Worm (Caenorhabditis elegans) whole organism, L1 larva: Measurements from ENCODE around the gene C53A5.11.
A peak's percentile ranks its signal among the peaks of the same experiment; 100 is the strongest.

Source experiments
- C04F5.9 ChIP-seq: sonication (generic microtip); optimal IDR thresholded peaks from 2 replicates; lab custom pipeline; 2016; ENCODE audit warnings: missing genetic modification characterization, missing compliant biosample characterization
- C34B4.2 ChIP-seq: sonication (generic microtip); optimal IDR thresholded peaks from 2 replicates; lab custom pipeline; 2017; ENCODE audit warnings: mild to moderate bottlenecking, missing genetic modification characterization, missing compliant biosample characterization
- F16B12.6 ChIP-seq: fragments of 150-350 bp; optimal IDR thresholded peaks from 2 replicates; lab custom pipeline; 2014; ENCODE audit warnings: missing biosample characterization, missing genetic modification characterization
- alr-1 ChIP-seq: fragments of 200-800 bp; sonication (Bioruptor generic); optimal IDR thresholded peaks from 2 replicates; lab custom pipeline; 2018; ENCODE audit warnings: borderline replicate concordance, mild to moderate bottlenecking, missing genetic modification characterization, missing compliant biosample characterization
- ama-1 ChIP-seq: fragments of 150-350 bp; optimal IDR thresholded peaks from 2 replicates; lab custom pipeline; 2014
- ceh-8 ChIP-seq: fragments of 200-800 bp; sonication (Bioruptor generic); optimal IDR thresholded peaks from 2 replicates; lab custom pipeline; 2018; ENCODE audit warnings: mild to moderate bottlenecking, missing genetic modification characterization, moderate library complexity, missing compliant biosample characterization
- ceh-82 ChIP-seq, 3 experiments: fragments of 150-350 bp in 1 of 3; sonication (generic microtip) in 2 of 3; optimal IDR thresholded peaks; 2 replicates each; lab custom pipeline; 2014 to 2017; ENCODE audit warnings: missing biosample characterization in 3 of 3, missing genetic modification characterization in 3 of 3
- ceh-88 ChIP-seq: fragments of 200-800 bp; sonication (Bioruptor generic); IDR thresholded peaks from 2 replicates; pipeline ENCODE4 v1.3.6; 2022; ENCODE audit warnings: missing genetic modification characterization, missing compliant biosample characterization
- ceh-90 ChIP-seq: sonication (generic microtip); optimal IDR thresholded peaks from 2 replicates; lab custom pipeline; 2016; ENCODE audit warnings: missing genetic modification characterization, missing compliant biosample characterization
- efl-1 ChIP-seq, 4 experiments: fragments of 150-350 bp; optimal IDR thresholded peaks in 3 of 4; peaks in 1 of 4; 1 replicate in 1 of 4; 2 replicates in 3 of 4; lab custom pipeline; 2014; ENCODE audit warnings: missing biosample characterization in 2 of 4, missing genetic modification characterization in 2 of 4, missing genetic modification reagents in 2 of 4
- egl-27 ChIP-seq, 2 experiments: fragments of 150-350 bp in 1 of 2; sonication (generic microtip); optimal IDR thresholded peaks; 3 replicates each; lab custom pipeline; 2017 to 2018; ENCODE audit warnings: missing biosample characterization in 2 of 2, missing genetic modification characterization in 2 of 2, missing genetic modification reagents in 2 of 2
- elt-2 ChIP-seq: sonication (generic microtip); optimal IDR thresholded peaks from 2 replicates; lab custom pipeline; 2016; ENCODE audit warnings: missing genetic modification characterization, mild to moderate bottlenecking, inconsistent platforms, missing compliant biosample characterization, missing genetic modification reagents
- elt-3 ChIP-seq, 6 experiments: fragments of 150-350 bp in 1 of 6; sonication (generic microtip); optimal IDR thresholded peaks; 2 replicates each; lab custom pipeline; 2017 to 2018; ENCODE audit warnings: missing biosample characterization in 6 of 6, missing genetic modification characterization in 6 of 6, inconsistent platforms in 1 of 6
- fkh-10 ChIP-seq: sonication (generic microtip); optimal IDR thresholded peaks from 2 replicates; lab custom pipeline; 2017; ENCODE audit warnings: missing biosample characterization, missing genetic modification reagents, missing genetic modification characterization
- fkh-8 ChIP-seq: sonication (generic microtip); optimal IDR thresholded peaks from 2 replicates; lab custom pipeline; 2016; ENCODE audit warnings: mild to moderate bottlenecking, missing genetic modification characterization, missing compliant biosample characterization
- irx-1 ChIP-seq: sonication (generic microtip); optimal IDR thresholded peaks from 2 replicates; lab custom pipeline; 2016; ENCODE audit warnings: missing genetic modification characterization, missing compliant biosample characterization
- jun-1 ChIP-seq: fragments of 150-350 bp; optimal IDR thresholded peaks from 2 replicates; lab custom pipeline; 2014; ENCODE audit warnings: missing biosample characterization, missing genetic modification reagents, missing genetic modification characterization
- lin-15B ChIP-seq: fragments of 150-350 bp; sonication (generic microtip); optimal IDR thresholded peaks from 3 replicates; lab custom pipeline; 2014; ENCODE audit warnings: missing biosample characterization, missing genetic modification characterization
- lin-35 ChIP-seq, 2 experiments: fragments of 150-350 bp; optimal IDR thresholded peaks; 2 replicates each; lab custom pipeline; 2014; ENCODE audit warnings: missing biosample characterization in 2 of 2, missing genetic modification characterization in 2 of 2, missing genetic modification reagents in 2 of 2
- lin-39 ChIP-seq: fragments of 150-350 bp; optimal IDR thresholded peaks from 2 replicates; lab custom pipeline; 2014; ENCODE audit warnings: missing biosample characterization, missing genetic modification reagents, missing genetic modification characterization
- lir-3 ChIP-seq: sonication (generic microtip); optimal IDR thresholded peaks from 2 replicates; lab custom pipeline; 2016; ENCODE audit warnings: mild to moderate bottlenecking, missing genetic modification characterization, moderate library complexity, missing compliant biosample characterization; ENCODE audit not compliant: poor library complexity
- lsy-2 ChIP-seq, 2 experiments: fragments of 150-350 bp; optimal IDR thresholded peaks; 2 replicates each; lab custom pipeline; 2014; ENCODE audit warnings: missing biosample characterization in 2 of 2, missing genetic modification characterization in 2 of 2
- nhr-11 ChIP-seq: fragments of 150-350 bp; optimal IDR thresholded peaks from 2 replicates; lab custom pipeline; 2014; ENCODE audit warnings: missing biosample characterization, missing genetic modification characterization
- nhr-19 ChIP-seq: fragments of 200-800 bp; sonication (Bioruptor generic); conservative IDR thresholded peaks from 2 replicates; pipeline ENCODE4 v1.3.6; 2022; ENCODE audit warnings: missing genetic modification characterization, missing compliant biosample characterization
- nhr-20 ChIP-seq: sonication (generic microtip); optimal IDR thresholded peaks from 2 replicates; lab custom pipeline; 2016; ENCODE audit warnings: mild to moderate bottlenecking, missing genetic modification characterization, missing compliant biosample characterization
- nhr-237 ChIP-seq: fragments of 150-350 bp; optimal IDR thresholded peaks from 2 replicates; lab custom pipeline; 2014; ENCODE audit warnings: missing biosample characterization, missing genetic modification characterization
- nhr-28 ChIP-seq: fragments of 150-350 bp; optimal IDR thresholded peaks from 2 replicates; lab custom pipeline; 2014; ENCODE audit warnings: missing biosample characterization, missing genetic modification characterization
- nhr-47 ChIP-seq: sonication (generic microtip); optimal IDR thresholded peaks from 2 replicates; lab custom pipeline; 2016; ENCODE audit warnings: mild to moderate bottlenecking, missing genetic modification characterization, moderate library complexity, missing compliant biosample characterization
- nhr-76 ChIP-seq: sonication (generic microtip); optimal IDR thresholded peaks from 2 replicates; lab custom pipeline; 2017; ENCODE audit warnings: missing biosample characterization, missing genetic modification characterization
- pag-3 ChIP-seq: sonication (generic microtip); optimal IDR thresholded peaks from 2 replicates; lab custom pipeline; 2017; ENCODE audit warnings: missing genetic modification characterization, mild to moderate bottlenecking, missing compliant biosample characterization, antibody characterized with exemption, borderline replicate concordance; ENCODE audit not compliant: insufficient read depth
- pax-3 ChIP-seq: fragments of 200-800 bp; sonication (Bioruptor generic); optimal IDR thresholded peaks from 2 replicates; lab custom pipeline; 2018; ENCODE audit warnings: mild to moderate bottlenecking, missing genetic modification characterization, moderate library complexity, missing compliant biosample characterization
- pqm-1 ChIP-seq: sonication (generic microtip); optimal IDR thresholded peaks from 3 replicates; lab custom pipeline; 2017; ENCODE audit warnings: missing biosample characterization, missing genetic modification characterization
- snu-23 ChIP-seq: sonication (generic microtip); optimal IDR thresholded peaks from 2 replicates; lab custom pipeline; 2016; ENCODE audit warnings: missing genetic modification characterization, missing compliant biosample characterization
- sox-4 ChIP-seq: sonication (generic microtip); optimal IDR thresholded peaks from 2 replicates; lab custom pipeline; 2016; ENCODE audit warnings: missing genetic modification characterization, missing compliant biosample characterization
- sup-37 ChIP-seq: fragments of 200-800 bp; sonication (Bioruptor generic); optimal IDR thresholded peaks from 2 replicates; lab custom pipeline; 2018; ENCODE audit warnings: mild to moderate bottlenecking, missing genetic modification characterization, missing compliant biosample characterization
- swsn-7 ChIP-seq: sonication (generic microtip); optimal IDR thresholded peaks from 2 replicates; lab custom pipeline; 2016; ENCODE audit warnings: missing genetic modification characterization, missing compliant biosample characterization
- tbx-2 ChIP-seq: sonication (generic microtip); optimal IDR thresholded peaks from 2 replicates; lab custom pipeline; 2016; ENCODE audit warnings: missing genetic modification characterization, missing compliant biosample characterization
- tlp-1 ChIP-seq: fragments of 150-350 bp; optimal IDR thresholded peaks from 2 replicates; lab custom pipeline; 2014; ENCODE audit warnings: missing biosample characterization, missing genetic modification characterization
- unc-130 ChIP-seq: fragments of 150-350 bp; optimal IDR thresholded peaks from 2 replicates; lab custom pipeline; 2017; ENCODE audit warnings: missing biosample characterization, missing genetic modification characterization, inconsistent platforms
- unc-30 ChIP-seq: sonication (generic microtip); optimal IDR thresholded peaks from 2 replicates; lab custom pipeline; 2017; ENCODE audit warnings: missing biosample characterization, missing genetic modification characterization
- unc-62 ChIP-seq: fragments of 150-350 bp; optimal IDR thresholded peaks from 2 replicates; lab custom pipeline; 2014; ENCODE audit warnings: missing biosample characterization, missing genetic modification reagents, missing genetic modification characterization
- unc-98 ChIP-seq: fragments of 200-800 bp; sonication (Bioruptor generic); IDR thresholded peaks from 2 replicates; pipeline ENCODE4 v1.3.6; 2022; ENCODE audit warnings: missing genetic modification characterization, missing compliant biosample characterization
- xbp-1 ChIP-seq: sonication (generic microtip); optimal IDR thresholded peaks from 2 replicates; lab custom pipeline; 2016; ENCODE audit warnings: missing genetic modification characterization, missing compliant biosample characterization
- zag-1 ChIP-seq: fragments of 150-350 bp; optimal IDR thresholded peaks from 2 replicates; lab custom pipeline; 2014; ENCODE audit warnings: missing biosample characterization, missing genetic modification characterization
- ztf-11 ChIP-seq, 2 experiments: sonication (generic microtip); optimal IDR thresholded peaks; 2 replicates each; lab custom pipeline; 2016 to 2017; ENCODE audit warnings: missing genetic modification characterization in 2 of 2, missing biosample characterization in 1 of 2, missing compliant biosample characterization in 1 of 2
- ztf-4 ChIP-seq: fragments of 150-350 bp; optimal IDR thresholded peaks from 2 replicates; lab custom pipeline; 2014; ENCODE audit warnings: missing biosample characterization, missing genetic modification characterization

Gene C53A5.11

DNA sequence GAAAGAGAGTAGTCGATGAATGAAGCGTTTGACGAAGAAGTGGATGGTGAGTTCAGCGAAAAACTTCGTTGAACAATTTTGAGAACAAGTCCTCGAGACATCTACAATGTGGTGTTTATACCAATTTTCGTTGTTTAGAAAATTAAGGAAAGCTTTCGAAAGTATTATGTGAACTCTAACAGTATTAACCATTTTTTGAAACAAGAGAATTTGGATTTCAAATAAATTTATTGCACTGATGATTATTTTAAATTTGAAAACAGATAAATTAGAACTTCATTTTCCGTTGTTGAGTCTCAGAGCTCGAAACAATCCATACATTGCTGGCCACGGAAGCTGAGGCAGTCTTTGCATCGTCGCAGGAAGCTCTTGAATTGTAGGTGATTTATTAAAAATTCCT, 40.2 kb upstream of the C53A5.11 start, which contains the start of gene C53A5.16:
TSS of gene C53A5.16 (minus strand) at position 101 of the 400 bp plus-strand sequence.
- TF ChIP-seq ama-1 (lab: Kevin White, UChicago) (peak; percentile 37), unc-30 (tag; lab: Kevin White, UChicago) (no peak)

DNA sequence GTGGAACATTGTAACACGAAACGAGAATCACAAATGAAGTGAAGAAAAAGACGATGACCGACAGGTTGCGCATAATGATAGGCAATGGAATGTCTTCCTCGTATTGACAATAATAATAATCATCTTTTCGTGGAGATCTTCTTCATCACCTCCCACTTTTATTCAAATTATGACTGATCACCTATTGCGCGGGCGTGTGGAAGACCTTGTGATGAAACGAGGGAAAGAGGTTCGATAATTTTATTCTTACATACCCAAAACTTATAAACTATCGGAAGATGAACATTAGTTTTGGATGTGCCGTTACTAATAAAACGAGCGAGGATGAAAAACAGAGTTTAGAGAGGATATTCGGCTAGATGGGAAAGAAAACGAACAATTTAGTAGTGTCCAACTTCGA, 39.6 kb upstream of the C53A5.11 start, which contains the start of gene C53A5.2:
TSS of gene C53A5.2 (minus strand) at position 101 of the 400 bp plus-strand sequence.
- TF ChIP-seq efl-1 (optimal IDR thresholded peaks at IDR 0.05; lab: Kevin White, UChicago) (no peak), efl-1 (GFP tag; optimal IDR thresholded peaks at IDR 0.05 in 1 of 2; lab: Kevin White, UChicago) (peak in 1 of 2 experiments; percentile 88), snu-23 (GFP tag; lab: Kevin White, UChicago) (no peak)

DNA sequence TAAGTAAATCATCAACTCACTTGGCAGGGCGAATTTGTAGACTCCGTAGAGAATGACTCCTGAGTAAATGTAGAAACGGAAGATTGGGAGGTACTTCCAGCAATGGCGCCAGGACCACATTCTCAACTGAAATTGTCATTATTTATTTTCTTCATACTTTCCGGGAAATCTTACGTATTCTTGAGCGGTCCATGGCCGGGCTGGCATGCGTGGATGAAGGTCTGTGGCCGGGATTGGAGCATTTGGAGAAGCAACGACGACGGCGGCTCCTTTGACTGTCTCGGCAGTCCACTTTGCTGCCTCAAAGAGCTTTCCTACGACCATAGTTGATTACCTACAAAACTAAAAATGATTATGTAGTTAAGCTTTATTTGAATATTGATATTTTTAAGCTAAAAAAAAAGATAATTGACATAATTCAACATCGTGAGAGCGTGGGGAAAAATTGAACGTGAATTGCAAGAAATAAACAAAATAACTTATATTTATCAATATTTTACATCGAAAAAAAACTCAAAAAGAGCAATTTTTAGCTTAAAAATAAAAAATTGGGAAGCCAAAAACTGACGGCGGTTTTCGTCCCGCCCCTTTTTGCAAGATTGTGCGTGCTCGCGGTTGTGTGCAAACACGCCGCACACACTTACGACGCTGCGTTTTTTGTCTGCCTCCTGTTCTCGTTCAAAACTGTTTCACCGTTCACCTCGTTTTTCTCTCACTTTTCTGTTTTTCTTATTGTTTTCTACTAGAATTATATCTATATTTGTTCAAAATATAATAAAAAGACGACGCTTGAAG, 38.7 kb upstream of the C53A5.11 start, which contains the start of gene ril-1:
TSS of gene ril-1 (minus strand) at position 342 of the 795 bp plus-strand sequence.
- peak; percentile 23 to 57 for TF ChIP-seq lin-35 (GFP tag; optimal IDR thresholded peaks at IDR 0.05; lab: Kevin White, UChicago)
- no peak for TF ChIP-seq C34B4.2
- TF ChIP-seq tlp-1 (tag; lab: Kevin White, UChicago), result no peak
- no peak for TF ChIP-seq lir-3 (tag; lab: Kevin White, UChicago)
- no peak for TF ChIP-seq pag-3 (tag; lab: Kevin White, UChicago)
- no peak for TF ChIP-seq lin-15B
- no peak for TF ChIP-seq sox-4 (tag; lab: Kevin White, UChicago)
- TF ChIP-seq tbx-2, result peak; percentile 5
- no peak for TF ChIP-seq nhr-28
- no peak for TF ChIP-seq ceh-90 (tag; lab: Kevin White, UChicago)
- no peak for TF ChIP-seq alr-1
- peak; percentile 38 to 41 for TF ChIP-seq efl-1 (optimal IDR thresholded peaks at IDR 0.05; lab: Kevin White, UChicago)
- TF ChIP-seq efl-1 (GFP tag; optimal IDR thresholded peaks at IDR 0.05 in 1 of 2; lab: Kevin White, UChicago), result peak; percentile 6 to 85
- no peak for TF ChIP-seq nhr-76 (tag; lab: Kevin White, UChicago)
- TF ChIP-seq unc-30 (tag; lab: Kevin White, UChicago), result no peak
- no peak; the same call in 1 of the 2 replicates for TF ChIP-seq nhr-19 (GFP tag; lab: Robert Waterston, UW)
- no peak for TF ChIP-seq pqm-1
- peak; percentile 25 for TF ChIP-seq nhr-20 (tag; lab: Kevin White, UChicago)
- TF ChIP-seq elt-3 (tag; optimal IDR thresholded peaks at IDR 0.05; lab: Kevin White, UChicago), result no peak
- peak; percentile 2 to 40 (median 32) for TF ChIP-seq ceh-82 (tag; optimal IDR thresholded peaks at IDR 0.05; lab: Kevin White, UChicago)
- no peak for TF ChIP-seq sup-37
- peak; percentile 27 to 58 for TF ChIP-seq lsy-2 (tag; optimal IDR thresholded peaks at IDR 0.05; lab: Kevin White, UChicago)
- no peak for TF ChIP-seq C04F5.9 (tag; lab: Kevin White, UChicago)
- no peak for TF ChIP-seq nhr-237 (tag; lab: Kevin White, UChicago)
- TF ChIP-seq unc-98 (GFP tag; lab: Robert Waterston, UW), result no peak
- TF ChIP-seq ceh-88 (GFP tag; lab: Robert Waterston, UW), result no peak
- no peak for TF ChIP-seq unc-62 (GFP tag; lab: Kevin White, UChicago)
- TF ChIP-seq elt-2 (tag; lab: Kevin White, UChicago), result no peak
- TF ChIP-seq F16B12.6 (tag; lab: Kevin White, UChicago), result no peak
- TF ChIP-seq unc-130 (tag; lab: Kevin White, UChicago), result peak; percentile 14
- TF ChIP-seq zag-1 (tag; lab: Kevin White, UChicago), result no peak
- TF ChIP-seq fkh-8, result peak; percentile 34
- no peak for TF ChIP-seq egl-27 (tag; optimal IDR thresholded peaks at IDR 0.05; lab: Kevin White, UChicago)
- TF ChIP-seq nhr-47, result peak; percentile 38
- TF ChIP-seq fkh-10 (GFP tag; lab: Kevin White, UChicago), result no peak
- no peak for TF ChIP-seq irx-1 (tag; lab: Kevin White, UChicago)
- no peak for TF ChIP-seq jun-1 (tag; lab: Kevin White, UChicago)
- TF ChIP-seq ama-1 (lab: Kevin White, UChicago), result no peak
- TF ChIP-seq ztf-4 (tag; lab: Kevin White, UChicago), result no peak
- no peak for TF ChIP-seq pax-3 (tag; lab: Kevin White, UChicago)
- TF ChIP-seq swsn-7 (tag; lab: Kevin White, UChicago), result peak; percentile 21
- no peak for TF ChIP-seq nhr-11 (tag; lab: Kevin White, UChicago)
- peak; percentile 15 for TF ChIP-seq xbp-1 (tag; lab: Kevin White, UChicago)
- TF ChIP-seq ceh-8 (GFP tag; lab: Kevin White, UChicago), result no peak
- no peak for TF ChIP-seq lin-39 (tag; lab: Kevin White, UChicago)
- no peak for TF ChIP-seq ztf-11 (tag; optimal IDR thresholded peaks at IDR 0.05; lab: Kevin White, UChicago)
